Fruit fly (Drosophila melanogaster) whole organism, embryonic: ENCODE data around the gene CG8774.

Source experiments
- Bdp1 ChIP-seq: fragments of 200-800 bp; sonication (Bioruptor generic); optimal IDR thresholded peaks from 3 replicates; lab custom pipeline; 2016; ENCODE audit warnings: missing biosample characterization, missing genetic modification characterization
- C15 ChIP-seq: fragments of 200-800 bp; sonication (Bioruptor generic); IDR thresholded peaks from 3 replicates; pipeline ENCODE4 v1.3.6; 2022; ENCODE audit warnings: missing biosample characterization, missing genetic modification characterization
- CG10147 ChIP-seq: fragments of 200-800 bp; sonication (Bioruptor generic); optimal IDR thresholded peaks from 2 replicates; lab custom pipeline; 2019; ENCODE audit warnings: missing biosample characterization, mild to moderate bottlenecking, missing genetic modification characterization, moderate library complexity
- CG10209 ChIP-seq: fragments of 200-800 bp; sonication (Bioruptor generic); optimal IDR thresholded peaks from 3 replicates; lab custom pipeline; 2017; ENCODE audit warnings: missing biosample characterization, mild to moderate bottlenecking, missing genetic modification characterization, missing genetic modification reagents
- CG10274 ChIP-seq: fragments of 200-800 bp; sonication (Bioruptor generic); optimal IDR thresholded peaks from 3 replicates; lab custom pipeline; 2017; ENCODE audit warnings: missing biosample characterization, mild to moderate bottlenecking, missing genetic modification characterization
- CG10462 ChIP-seq: fragments of 200-800 bp; sonication (Bioruptor generic); optimal IDR thresholded peaks from 2 replicates; lab custom pipeline; 2016; ENCODE audit warnings: missing biosample characterization, missing genetic modification characterization
- CG11247 ChIP-seq: fragments of 200-800 bp; sonication (Bioruptor generic); IDR thresholded peaks from 2 replicates; pipeline ENCODE4 v1.3.6; 2022; ENCODE audit warnings: missing biosample characterization, missing genetic modification characterization
- CG11723 ChIP-seq: fragments of 200-800 bp; sonication (Bioruptor generic); optimal IDR thresholded peaks from 2 replicates; lab custom pipeline; 2017; ENCODE audit warnings: missing biosample characterization, mild to moderate bottlenecking, missing genetic modification characterization
- CG12299 ChIP-seq: fragments of 200-800 bp; sonication (Bioruptor generic); optimal IDR thresholded peaks from 2 replicates; lab custom pipeline; 2018; ENCODE audit warnings: missing biosample characterization, mild to moderate bottlenecking, missing genetic modification characterization
- CG1603 ChIP-seq: fragments of 200-800 bp; sonication (Bioruptor generic); optimal IDR thresholded peaks from 2 replicates; lab custom pipeline; 2019; ENCODE audit warnings: missing biosample characterization, mild to moderate bottlenecking, missing genetic modification characterization, moderate library complexity
- CG17802 ChIP-seq: fragments of 200-800 bp; sonication (Bioruptor generic); optimal IDR thresholded peaks from 2 replicates; lab custom pipeline; 2018; ENCODE audit warnings: missing biosample characterization, mild to moderate bottlenecking, missing genetic modification characterization, moderate library complexity
- CG32767 ChIP-seq: fragments of 200-800 bp; sonication (Bioruptor generic); IDR thresholded peaks from 2 replicates; pipeline ENCODE4 v1.3.6; 2022; ENCODE audit warnings: missing biosample characterization, missing genetic modification characterization
- CG32772 ChIP-seq: fragments of 200-800 bp; sonication (Bioruptor generic); IDR thresholded peaks from 2 replicates; pipeline ENCODE4 v1.3.6; 2022; ENCODE audit warnings: missing biosample characterization, missing genetic modification characterization
- CG3838 ChIP-seq: fragments of 200-800 bp; sonication (Bioruptor generic); optimal IDR thresholded peaks from 3 replicates; lab custom pipeline; 2016; ENCODE audit warnings: missing biosample characterization, missing genetic modification characterization
- CG3847 ChIP-seq: fragments of 200-800 bp; sonication (Bioruptor generic); IDR thresholded peaks from 2 replicates; pipeline ENCODE4 v1.3.6; 2022; ENCODE audit warnings: missing biosample characterization, missing genetic modification characterization
- CG6813 ChIP-seq: fragments of 200-800 bp; sonication (Bioruptor generic); optimal IDR thresholded peaks from 2 replicates; lab custom pipeline; 2017; ENCODE audit warnings: missing biosample characterization, missing genetic modification characterization, mild to moderate bottlenecking, moderate library complexity, missing genetic modification reagents
- CG8290 ChIP-seq, 3 experiments: fragments of 200-800 bp; sonication (Bioruptor generic); optimal IDR thresholded peaks; 2 replicates each; lab custom pipeline; 2016 to 2019; ENCODE audit warnings: missing biosample characterization in 3 of 3, missing genetic modification characterization in 3 of 3, mild to moderate bottlenecking in 2 of 3, moderate library complexity in 1 of 3
- CG8944 ChIP-seq: fragments of 200-800 bp; sonication (Bioruptor generic); optimal IDR thresholded peaks from 3 replicates; lab custom pipeline; 2016; ENCODE audit warnings: missing biosample characterization, missing genetic modification characterization
- CG9727 ChIP-seq: fragments of 200-800 bp; sonication (Bioruptor generic); optimal IDR thresholded peaks from 3 replicates; lab custom pipeline; 2017; ENCODE audit warnings: missing biosample characterization, mild to moderate bottlenecking, missing genetic modification characterization
- Eip74EF ChIP-seq, 2 experiments: fragments of 200-800 bp in 1 of 2; fragments of >200 bp in 1 of 2; sonication (Bioruptor generic) in 1 of 2; optimal IDR thresholded peaks; 2 replicates each; lab custom pipeline; 2017 to 2019; ENCODE audit warnings: missing biosample characterization in 2 of 2, missing genetic modification characterization in 2 of 2, mild to moderate bottlenecking in 1 of 2, moderate library complexity in 1 of 2
- HLH3B ChIP-seq: fragments of 200-800 bp; sonication (Bioruptor generic); IDR thresholded peaks from 2 replicates; pipeline ENCODE4 v1.3.6; 2022; ENCODE audit warnings: missing biosample characterization, missing genetic modification characterization
- Hr3 ChIP-seq: fragments of 200-800 bp; sonication (Bioruptor generic); optimal IDR thresholded peaks from 3 replicates; lab custom pipeline; 2016; ENCODE audit warnings: missing biosample characterization, missing genetic modification characterization
- Lhr ChIP-seq: fragments of 200-800 bp; sonication (Bioruptor generic); optimal IDR thresholded peaks from 3 replicates; lab custom pipeline; 2017; ENCODE audit warnings: mild to moderate bottlenecking, missing biosample characterization, missing genetic modification reagents, missing genetic modification characterization
- NC2β ChIP-seq: fragments of 200-800 bp; sonication (Bioruptor generic); optimal IDR thresholded peaks from 2 replicates; lab custom pipeline; 2016; ENCODE audit warnings: missing biosample characterization, missing genetic modification characterization
- NFAT ChIP-seq: fragments of 200-800 bp; sonication (Bioruptor generic); IDR thresholded peaks from 2 replicates; pipeline ENCODE4 v1.3.6; 2022; ENCODE audit warnings: missing biosample characterization, missing genetic modification characterization
- PHDP ChIP-seq: fragments of 200-800 bp; sonication (Bioruptor generic); optimal IDR thresholded peaks from 3 replicates; lab custom pipeline; 2018; ENCODE audit warnings: missing biosample characterization, mild to moderate bottlenecking, missing genetic modification characterization, moderate library complexity
- Vsx1 ChIP-seq: fragments of 200-800 bp; sonication (Bioruptor generic); optimal IDR thresholded peaks from 2 replicates; lab custom pipeline; 2017; ENCODE audit warnings: missing biosample characterization, mild to moderate bottlenecking, missing genetic modification characterization, missing genetic modification reagents
- ab ChIP-seq: fragments of 200-800 bp; sonication (Bioruptor generic); optimal IDR thresholded peaks from 2 replicates; lab custom pipeline; 2016; ENCODE audit warnings: missing biosample characterization, missing genetic modification characterization
- ac ChIP-seq: fragments of 200-800 bp; sonication (Bioruptor generic); optimal IDR thresholded peaks from 3 replicates; lab custom pipeline; 2017; ENCODE audit warnings: missing biosample characterization, mild to moderate bottlenecking, missing genetic modification characterization
- ap ChIP-seq: fragments of 200-800 bp; sonication (Bioruptor generic); IDR thresholded peaks from 2 replicates; pipeline ENCODE4 v1.3.6; 2022; ENCODE audit warnings: missing biosample characterization, missing genetic modification characterization
- az2 ChIP-seq: fragments of 200-800 bp; sonication (Bioruptor generic); optimal IDR thresholded peaks from 3 replicates; lab custom pipeline; 2016; ENCODE audit warnings: missing biosample characterization, missing genetic modification characterization
- caup ChIP-seq: fragments of 200-800 bp; sonication (Bioruptor generic); optimal IDR thresholded peaks from 3 replicates; lab custom pipeline; 2017; ENCODE audit warnings: missing biosample characterization, mild to moderate bottlenecking, missing genetic modification characterization, moderate library complexity; ENCODE audit not compliant: severe bottlenecking
- gt ChIP-seq: fragments of 200-800 bp; sonication (Bioruptor generic); IDR thresholded peaks from 2 replicates; pipeline ENCODE4 v1.3.6; 2022; ENCODE audit warnings: missing biosample characterization, missing genetic modification characterization
- ken ChIP-seq: fragments of 200-800 bp; sonication (Bioruptor generic); IDR thresholded peaks from 3 replicates; pipeline ENCODE4 v1.3.6; 2022; ENCODE audit warnings: missing biosample characterization, missing genetic modification characterization
- lov ChIP-seq, 2 experiments: fragments of 200-800 bp in 1 of 2; fragments of >200 bp in 1 of 2; sonication (Bioruptor generic) in 1 of 2; IDR thresholded peaks in 1 of 2; optimal IDR thresholded peaks in 1 of 2; 2 replicates in 1 of 2; 3 replicates in 1 of 2; pipeline versions ENCODE4 v1.3.6 to Lab custom; 2017 to 2022; ENCODE audit warnings: missing biosample characterization in 1 of 2, missing genetic modification characterization in 1 of 2
- maf-S ChIP-seq: fragments of 200-800 bp; sonication (Bioruptor generic); optimal IDR thresholded peaks from 2 replicates; lab custom pipeline; 2016; ENCODE audit warnings: missing biosample characterization, missing genetic modification characterization
- oc ChIP-seq: fragments of 200-800 bp; sonication (Bioruptor generic); optimal IDR thresholded peaks from 2 replicates; lab custom pipeline; 2018; ENCODE audit warnings: missing biosample characterization, mild to moderate bottlenecking, missing genetic modification characterization, moderate library complexity
- p53 ChIP-seq: fragments of 200-800 bp; sonication (Bioruptor generic); optimal IDR thresholded peaks from 2 replicates; lab custom pipeline; 2016; ENCODE audit warnings: missing biosample characterization, missing genetic modification characterization
- pan ChIP-seq, 4 experiments: fragments of >200 bp in 3 of 4; fragments of 200-800 bp in 1 of 4; sonication (Bioruptor generic) in 1 of 4; optimal IDR thresholded peaks in 3 of 4; IDR thresholded peaks in 1 of 4; 2 replicates each; pipeline versions ENCODE4 v1.3.6 to Lab custom; 2017 to 2022; ENCODE audit warnings: missing biosample characterization in 2 of 4, missing genetic modification characterization in 2 of 4, mixed read lengths in 1 of 4
- prd ChIP-seq, 3 experiments: fragments of >200 bp in 2 of 3; fragments of 200-800 bp in 1 of 3; sonication (Bioruptor generic) in 1 of 3; optimal IDR thresholded peaks in 2 of 3; IDR thresholded peaks in 1 of 3; 2 replicates in 2 of 3; 3 replicates in 1 of 3; pipeline versions ENCODE4 v1.3.6 to Lab custom; 2017 to 2022; ENCODE audit warnings: missing biosample characterization in 1 of 3, missing genetic modification characterization in 1 of 3
- pzg ChIP-seq: fragments of 200-800 bp; sonication (Bioruptor generic); optimal IDR thresholded peaks from 3 replicates; lab custom pipeline; 2018; ENCODE audit warnings: missing biosample characterization, mild to moderate bottlenecking, missing genetic modification characterization, moderate library complexity
- repo ChIP-seq: fragments of 200-800 bp; sonication (Bioruptor generic); optimal IDR thresholded peaks from 2 replicates; lab custom pipeline; 2016; ENCODE audit warnings: missing biosample characterization, missing genetic modification characterization
- scrt ChIP-seq: fragments of 200-800 bp; sonication (Bioruptor generic); optimal IDR thresholded peaks from 2 replicates; lab custom pipeline; 2018; ENCODE audit warnings: missing biosample characterization, mild to moderate bottlenecking, missing genetic modification characterization, moderate library complexity
- sens ChIP-seq: fragments of 200-800 bp; sonication (Bioruptor generic); peaks from one replicate; lab custom pipeline; 2016; ENCODE audit warnings: missing biosample characterization, missing genetic modification characterization
- sens-2 ChIP-seq: fragments of 200-800 bp; sonication (Bioruptor generic); IDR thresholded peaks from 2 replicates; pipeline ENCODE4 v1.3.6; 2022; ENCODE audit warnings: missing biosample characterization, missing genetic modification characterization
- trh ChIP-seq: fragments of 200-800 bp; sonication (Bioruptor generic); optimal IDR thresholded peaks from 2 replicates; lab custom pipeline; 2016; ENCODE audit warnings: missing biosample characterization, missing genetic modification characterization
- vvl ChIP-seq: fragments of 200-800 bp; sonication (Bioruptor generic); IDR thresholded peaks from 2 replicates; pipeline ENCODE4 v1.3.6; 2022; ENCODE audit warnings: missing biosample characterization, missing genetic modification characterization
- zen2 ChIP-seq: fragments of 200-800 bp; sonication (Bioruptor generic); IDR thresholded peaks from 3 replicates; pipeline ENCODE4 v1.3.6; 2022; ENCODE audit warnings: missing biosample characterization, missing genetic modification characterization; ENCODE audit not compliant: partially characterized antibody

CG8774 gene

dm6 chr3R:13264061-13264661 lies 34.4 kb upstream of the CG8774 start, which contains the start of gene Ravus (continued):
- no peak for TF ChIP-seq CG32767 (GFP tag; lab: Robert Waterston, UW)
- TF ChIP-seq sens (GFP tag; lab: Kevin White, UChicago) = peak; percentile 89
- no peak for TF ChIP-seq ab (GFP tag; lab: Kevin White, UChicago)
- TF ChIP-seq NC2β (GFP tag; lab: Kevin White, UChicago) = peak; percentile 23
- TF ChIP-seq CG12299 (tag; lab: Kevin White, UChicago) = no peak
- TF ChIP-seq prd (optimal IDR thresholded peaks at IDR 0.05; lab: Kevin White, UChicago) = no peak
- TF ChIP-seq prd (GFP tag; IDR thresholded peaks at IDR 0.05; lab: Robert Waterston, UW) = peak; percentile 58; the same call in 2 of the 3 replicates
- TF ChIP-seq CG10209 (GFP tag; lab: Kevin White, UChicago) = peak; percentile 55
- TF ChIP-seq CG3838 (GFP tag; lab: Kevin White, UChicago) = no peak
- no peak for TF ChIP-seq p53 (GFP tag; lab: Kevin White, UChicago)
- no peak for TF ChIP-seq CG32772 (GFP tag; lab: Robert Waterston, UW)
- 0 out of 2 replicates have a peak, but pooled peaks have one; percentile 19 for TF ChIP-seq vvl (GFP tag; lab: Robert Waterston, UW)
- TF ChIP-seq pzg (GFP tag; lab: Kevin White, UChicago) = peak; percentile 78
- TF ChIP-seq ac (GFP tag; lab: Kevin White, UChicago) = no peak
- TF ChIP-seq CG9727 (GFP tag; lab: Kevin White, UChicago) = peak; percentile 31
- TF ChIP-seq gt (GFP tag; lab: Robert Waterston, UW) = no peak
- TF ChIP-seq HLH3B (GFP tag; lab: Robert Waterston, UW) = no peak; the same call in 1 of the 2 replicates
- no peak for TF ChIP-seq Vsx1
- TF ChIP-seq sens-2 = no peak
- no peak for TF ChIP-seq CG8944 (GFP tag; lab: Kevin White, UChicago)
- TF ChIP-seq repo (GFP tag; lab: Kevin White, UChicago) = no peak
- no peak for TF ChIP-seq caup
- peak; percentile 55 for TF ChIP-seq Hr3 (GFP tag; lab: Kevin White, UChicago)
- TF ChIP-seq ap (GFP tag; lab: Robert Waterston, UW) = no peak
- peak; percentile 11 for TF ChIP-seq scrt (GFP tag; lab: Kevin White, UChicago)
- TF ChIP-seq CG8290 (GFP tag; optimal IDR thresholded peaks at IDR 0.05; lab: Kevin White, UChicago) = no peak
- TF ChIP-seq CG8290 (tag; optimal IDR thresholded peaks at IDR 0.05; lab: Kevin White, UChicago) = no peak
- TF ChIP-seq CG17802 (tag; lab: Kevin White, UChicago) = peak; percentile 4
- TF ChIP-seq CG1603 (tag; lab: Kevin White, UChicago) = no peak
- TF ChIP-seq CG11723 (GFP tag; lab: Kevin White, UChicago) = no peak
- no peak for TF ChIP-seq CG11247 (GFP tag; lab: Robert Waterston, UW)
- TF ChIP-seq CG10274 (GFP tag; lab: Kevin White, UChicago) = no peak
- TF ChIP-seq lov (optimal IDR thresholded peaks at IDR 0.05; lab: Kevin White, UChicago) = no peak
- TF ChIP-seq lov (GFP tag; IDR thresholded peaks at IDR 0.05; lab: Robert Waterston, UW) = no peak
- no peak for TF ChIP-seq zen2 (GFP tag; lab: Robert Waterston, UW)
- no peak for TF ChIP-seq pan (optimal IDR thresholded peaks at IDR 0.05; lab: Kevin White, UChicago)
- TF ChIP-seq pan (GFP tag; optimal IDR thresholded peaks at IDR 0.05 in 1 of 2, IDR thresholded peaks at IDR 0.05 in 1 of 2) = no peak
- peak; percentile 39 for TF ChIP-seq PHDP (tag; lab: Kevin White, UChicago)
- peak; percentile 0 for TF ChIP-seq maf-S
- peak; percentile 73 for TF ChIP-seq Lhr (GFP tag; lab: Kevin White, UChicago)
- TF ChIP-seq az2 (GFP tag; lab: Kevin White, UChicago) = peak; percentile 43
- TF ChIP-seq CG3847 (GFP tag; lab: Robert Waterston, UW) = peak; percentile 67
- no peak for TF ChIP-seq NFAT (GFP tag; lab: Robert Waterston, UW)
- no peak for TF ChIP-seq C15 (GFP tag; lab: Robert Waterston, UW)
- TF ChIP-seq trh (GFP tag; lab: Kevin White, UChicago) = no peak
- TF ChIP-seq CG10147 = no peak
- no peak for TF ChIP-seq Bdp1
- TF ChIP-seq ken (GFP tag; lab: Robert Waterston, UW) = no peak
- TF ChIP-seq oc (tag; lab: Kevin White, UChicago) = no peak
- no peak for TF ChIP-seq Eip74EF (GFP tag; optimal IDR thresholded peaks at IDR 0.05; lab: Kevin White, UChicago)
- no peak for TF ChIP-seq CG6813 (GFP tag; lab: Kevin White, UChicago)
- no peak for TF ChIP-seq CG10462 (GFP tag; lab: Kevin White, UChicago)
